Worm (Caenorhabditis elegans) whole organism, L3 larva: Measurements from ENCODE around the gene pro-1.

Experiments
- aly-2 ChIP-seq: fragments of 150-350 bp; optimal IDR thresholded peaks from 2 replicates; lab custom pipeline; 2014; ENCODE audit warnings: missing biosample characterization, missing genetic modification characterization
- ceh-82 ChIP-seq: fragments of 150-350 bp; optimal IDR thresholded peaks from 2 replicates; lab custom pipeline; 2014; ENCODE audit warnings: missing biosample characterization, missing genetic modification characterization
- elt-2 ChIP-seq: sonication (generic microtip); optimal IDR thresholded peaks from 2 replicates; lab custom pipeline; 2016; ENCODE audit warnings: missing genetic modification reagents, mild to moderate bottlenecking, missing genetic modification characterization, missing compliant biosample characterization
- lin-15B ChIP-seq: fragments of 150-350 bp; optimal IDR thresholded peaks from 2 replicates; lab custom pipeline; 2014; ENCODE audit warnings: missing biosample characterization, missing genetic modification characterization
- nhr-237 ChIP-seq: fragments of 150-350 bp; optimal IDR thresholded peaks from 2 replicates; lab custom pipeline; 2014; ENCODE audit warnings: missing biosample characterization, missing genetic modification characterization
- nhr-25 ChIP-seq: sonication (generic microtip); optimal IDR thresholded peaks from 2 replicates; lab custom pipeline; 2017; ENCODE audit warnings: missing biosample characterization, missing genetic modification characterization
- skn-1 ChIP-seq: fragments of 150-350 bp; optimal IDR thresholded peaks from 2 replicates; lab custom pipeline; 2014; ENCODE audit warnings: missing biosample characterization, missing genetic modification characterization
- unc-39 ChIP-seq: sonication (generic microtip); optimal IDR thresholded peaks from 4 replicates; lab custom pipeline; 2017; ENCODE audit warnings: missing biosample characterization, missing genetic modification characterization
- unc-62 ChIP-seq: fragments of 150-350 bp; sonication (generic microtip); optimal IDR thresholded peaks from 4 replicates; lab custom pipeline; 2014; ENCODE audit warnings: missing biosample characterization, missing genetic modification reagents, missing genetic modification characterization

- no peak for TF ChIP-seq nhr-237 (tag; lab: Kevin White, UChicago)
- TF ChIP-seq lin-15B (tag; lab: Kevin White, UChicago) = no peak
- TF ChIP-seq nhr-25 (tag; lab: Kevin White, UChicago) = no peak
- TF ChIP-seq unc-62 = no peak
- TF ChIP-seq unc-39 = no peak
- TF ChIP-seq ceh-82 (tag; lab: Kevin White, UChicago) = no peak
- TF ChIP-seq elt-2 (tag; lab: Kevin White, UChicago) = no peak
- TF ChIP-seq skn-1 (tag; lab: Kevin White, UChicago) = no peak
- no peak for TF ChIP-seq aly-2 (tag; lab: Kevin White, UChicago)
These were observed 33.9 kb downstream of the pro-1 start for ce11 chrII:10507906-10508305.
